Fruit fly (Drosophila melanogaster) whole organism, wandering third instar larva: ENCODE data around the gene CG17786.

Experiments used
- Abd-B ChIP-seq: fragments of >200 bp; optimal IDR thresholded peaks from 2 replicates; lab custom pipeline; 2017; ENCODE audit warnings: missing biosample characterization, missing genetic modification characterization
- CG32264 ChIP-seq: fragments of 200-800 bp; sonication (Bioruptor generic); optimal IDR thresholded peaks from 2 replicates; lab custom pipeline; 2016; ENCODE audit warnings: missing biosample characterization, missing genetic modification characterization
- CG9705 ChIP-seq: fragments of 200-800 bp; sonication (Bioruptor generic); optimal IDR thresholded peaks from 2 replicates; lab custom pipeline; 2018; ENCODE audit warnings: missing biosample characterization, mild to moderate bottlenecking, missing genetic modification characterization
- CrebA ChIP-seq: fragments of 200-800 bp; sonication (Bioruptor generic); optimal IDR thresholded peaks from 2 replicates; lab custom pipeline; 2016; ENCODE audit warnings: missing biosample characterization, mild to moderate bottlenecking, missing genetic modification characterization, borderline replicate concordance
- Dif ChIP-seq: fragments of 200-275, 200-300 bp; sonication (Bioruptor generic); optimal IDR thresholded peaks from 2 replicates; lab custom pipeline; 2018; ENCODE audit warnings: missing biosample characterization, missing genetic modification characterization; ENCODE audit not compliant: partially characterized antibody
- GATAd ChIP-seq: sonication (Bioruptor generic); optimal IDR thresholded peaks from 2 replicates; lab custom pipeline; 2016; ENCODE audit warnings: missing biosample characterization, missing genetic modification characterization
- HLH106 ChIP-seq: fragments of 200-800 bp; optimal IDR thresholded peaks from 3 replicates; lab custom pipeline; 2019; ENCODE audit warnings: missing biosample characterization, mild to moderate bottlenecking, missing genetic modification characterization, moderate library complexity
- Hnf4 ChIP-seq: fragments of 200-800 bp; sonication (Bioruptor generic); optimal IDR thresholded peaks from 2 replicates; lab custom pipeline; 2016; ENCODE audit warnings: missing biosample characterization, mild to moderate bottlenecking, missing genetic modification characterization
- Hr78 ChIP-seq: fragments of >200 bp; optimal IDR thresholded peaks from 2 replicates; lab custom pipeline; 2017; ENCODE audit warnings: missing biosample characterization, missing genetic modification characterization
- Hr83 ChIP-seq: fragments of 200-300 bp; sonication (Bioruptor generic); optimal IDR thresholded peaks from 2 replicates; lab custom pipeline; 2016; ENCODE audit warnings: missing biosample characterization, mild to moderate bottlenecking, missing genetic modification characterization, moderate library complexity; ENCODE audit not compliant: poor library complexity, severe bottlenecking
- Jra ChIP-seq: sonication (Bioruptor generic); optimal IDR thresholded peaks from 2 replicates; lab custom pipeline; 2016; ENCODE audit warnings: missing biosample characterization, missing genetic modification characterization
- Mio ChIP-seq: sonication (Bioruptor generic); optimal IDR thresholded peaks from 2 replicates; lab custom pipeline; 2016; ENCODE audit warnings: missing biosample characterization, missing genetic modification characterization
- Myc ChIP-seq: fragments of >200 bp; optimal IDR thresholded peaks from 2 replicates; lab custom pipeline; 2017
- N ChIP-seq: fragments of >200 bp; optimal IDR thresholded peaks from 2 replicates; lab custom pipeline; 2018; ENCODE audit warnings: missing biosample characterization, missing external identifiers, missing genetic modification characterization
- OdsH ChIP-seq: fragments of 200-800 bp; sonication (Bioruptor generic); optimal IDR thresholded peaks from 2 replicates; lab custom pipeline; 2016; ENCODE audit warnings: missing biosample characterization, mild to moderate bottlenecking, missing genetic modification characterization
- Rel ChIP-seq, 2 experiments: fragments of 200-800 bp; sonication (Bioruptor generic) in 1 of 2; optimal IDR thresholded peaks; 2 replicates in 1 of 2; 3 replicates in 1 of 2; lab custom pipeline; 2016 to 2019; ENCODE audit warnings: mild to moderate bottlenecking in 2 of 2, missing biosample characterization in 2 of 2, missing genetic modification characterization in 2 of 2, moderate library complexity in 1 of 2
- Sp1 ChIP-seq: fragments of 200-800 bp; sonication (Bioruptor generic); optimal IDR thresholded peaks from 3 replicates; lab custom pipeline; 2019; ENCODE audit warnings: missing biosample characterization, mild to moderate bottlenecking, missing genetic modification characterization, moderate library complexity
- Vsx2 ChIP-seq: fragments of 200-300, 225-300 bp; sonication (Bioruptor generic); optimal IDR thresholded peaks from 2 replicates; lab custom pipeline; 2018; ENCODE audit warnings: missing biosample characterization, missing genetic modification characterization; ENCODE audit not compliant: partially characterized antibody
- br ChIP-seq: fragments of 200-800 bp; sonication (Bioruptor generic); optimal IDR thresholded peaks from 2 replicates; lab custom pipeline; 2016; ENCODE audit warnings: missing biosample characterization, missing genetic modification characterization
- brk ChIP-seq: fragments of 200-800 bp; sonication (Bioruptor generic); optimal IDR thresholded peaks from 2 replicates; lab custom pipeline; 2016; ENCODE audit warnings: missing biosample characterization, mild to moderate bottlenecking, missing genetic modification characterization
- dl ChIP-seq, 2 experiments: fragments of 175-275, 200-275 bp in 1 of 2; fragments of 200-275 bp in 1 of 2; sonication (Bioruptor generic); optimal IDR thresholded peaks; lab custom pipeline; 2018; ENCODE audit warnings: mild to moderate bottlenecking in 2 of 2, missing biosample characterization in 2 of 2, missing genetic modification characterization in 2 of 2, moderate library complexity in 2 of 2; ENCODE audit not compliant: partially characterized antibody in 2 of 2, insufficient read depth in 1 of 2
- dmrt93B ChIP-seq: fragments of 200-800 bp; sonication (Bioruptor generic); optimal IDR thresholded peaks from 2 replicates; lab custom pipeline; 2018; ENCODE audit warnings: missing biosample characterization, mild to moderate bottlenecking, missing genetic modification characterization
- dsf ChIP-seq: sonication (Bioruptor generic); optimal IDR thresholded peaks from 2 replicates; lab custom pipeline; 2016; ENCODE audit warnings: missing biosample characterization, missing genetic modification characterization, borderline replicate concordance
- ey ChIP-seq: fragments of 200-800 bp; sonication (Bioruptor generic); optimal IDR thresholded peaks from 2 replicates; lab custom pipeline; 2016; ENCODE audit warnings: missing biosample characterization, missing genetic modification characterization
- foxo ChIP-seq, 2 experiments: fragments of 200-800 bp; sonication (Bioruptor generic); optimal IDR thresholded peaks; 2 replicates in 1 of 2; 3 replicates in 1 of 2; lab custom pipeline; 2016 to 2017; ENCODE audit warnings: missing biosample characterization in 2 of 2, missing genetic modification characterization in 2 of 2
- fru ChIP-seq: fragments of 200-800 bp; sonication (Bioruptor generic); optimal IDR thresholded peaks from 3 replicates; lab custom pipeline; 2016; ENCODE audit warnings: missing biosample characterization, mild to moderate bottlenecking, missing genetic modification characterization
- h ChIP-seq: fragments of 200-800 bp; sonication (Bioruptor generic); optimal IDR thresholded peaks from 3 replicates; lab custom pipeline; 2016; ENCODE audit warnings: missing biosample characterization, mild to moderate bottlenecking, missing genetic modification characterization
- jim ChIP-seq: fragments of 175-275, 200-325 bp; sonication (Bioruptor generic); optimal IDR thresholded peaks from 2 replicates; lab custom pipeline; 2016; ENCODE audit warnings: missing biosample characterization, mild to moderate bottlenecking, missing genetic modification characterization
- lola ChIP-seq: fragments of >200 bp; optimal IDR thresholded peaks from 2 replicates; lab custom pipeline; 2017; ENCODE audit warnings: missing biosample characterization, missing genetic modification characterization
- pan ChIP-seq: fragments of >200 bp; optimal IDR thresholded peaks from 2 replicates; lab custom pipeline; 2017
- psq ChIP-seq: fragments of 200-800 bp; sonication (Bioruptor generic); optimal IDR thresholded peaks from 3 replicates; lab custom pipeline; 2017; ENCODE audit warnings: missing biosample characterization, mild to moderate bottlenecking, missing genetic modification characterization, moderate library complexity
- rgr ChIP-seq: fragments of 200-800 bp; sonication (Bioruptor generic); optimal IDR thresholded peaks from 3 replicates; lab custom pipeline; 2016; ENCODE audit warnings: missing biosample characterization, mild to moderate bottlenecking, missing genetic modification characterization
- sage ChIP-seq: fragments of 200-800 bp; sonication (Bioruptor generic); optimal IDR thresholded peaks from 2 replicates; lab custom pipeline; 2016; ENCODE audit warnings: missing biosample characterization, mild to moderate bottlenecking, missing genetic modification characterization
- sv ChIP-seq: fragments of 200-800 bp; sonication (Bioruptor generic); optimal IDR thresholded peaks from 3 replicates; lab custom pipeline; 2016; ENCODE audit warnings: missing biosample characterization, missing genetic modification characterization
- tai ChIP-seq: sonication (Bioruptor generic); optimal IDR thresholded peaks from 2 replicates; lab custom pipeline; 2016; ENCODE audit warnings: missing biosample characterization, missing genetic modification characterization
- usp ChIP-seq: fragments of >200 bp; optimal IDR thresholded peaks from 2 replicates; lab custom pipeline; 2017; ENCODE audit warnings: missing biosample characterization, missing genetic modification characterization
- woc ChIP-seq: sonication (Bioruptor generic); optimal IDR thresholded peaks from 2 replicates; lab custom pipeline; 2016; ENCODE audit warnings: missing biosample characterization, mild to moderate bottlenecking, missing genetic modification characterization

CG17786 gene

DNA sequence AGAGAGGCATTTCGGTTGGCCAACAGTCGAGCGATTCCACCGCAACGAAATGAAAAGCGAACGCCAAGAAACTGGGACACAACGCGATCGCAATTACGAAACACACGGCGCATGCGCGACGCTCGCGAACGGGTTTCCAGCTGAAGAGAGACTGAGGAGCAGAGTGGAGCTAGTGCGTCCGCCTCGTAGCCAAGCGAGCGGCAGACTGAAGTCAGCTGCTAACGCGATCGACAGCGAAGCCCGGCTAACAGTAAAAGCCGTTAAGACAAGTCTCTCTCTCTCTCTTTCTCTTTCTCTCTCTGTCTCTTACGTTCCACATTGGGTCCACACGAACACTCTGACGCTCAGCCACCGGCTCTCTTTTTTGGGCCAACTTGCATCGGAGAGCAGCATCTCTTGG, at the start of gene CG17786:
Gene CG17786, minus strand, starts transcription at position 154 of the 400 bp plus-strand sequence.
- no peak for TF ChIP-seq Abd-B
- no peak for TF ChIP-seq ey
- peak; percentile 72 for TF ChIP-seq Dif
- TF ChIP-seq N (GFP tag; lab: Kevin White, UChicago), result no peak
- no peak for TF ChIP-seq OdsH (GFP tag; lab: Kevin White, UChicago)
- peak; percentile 1 for TF ChIP-seq psq
- TF ChIP-seq usp (GFP tag; lab: Kevin White, UChicago), result no peak
- TF ChIP-seq sage (GFP tag; lab: Kevin White, UChicago), result no peak
- TF ChIP-seq Rel (GFP tag; optimal IDR thresholded peaks at IDR 0.05; lab: Kevin White, UChicago), result no peak
- TF ChIP-seq Rel (tag; optimal IDR thresholded peaks at IDR 0.05; lab: Kevin White, UChicago), result no peak
- TF ChIP-seq h, result peak; percentile 7
- no peak for TF ChIP-seq Vsx2 (GFP tag; lab: Kevin White, UChicago)
- no peak for TF ChIP-seq rgr (GFP tag; lab: Kevin White, UChicago)
- no peak for TF ChIP-seq tai (GFP tag; lab: Kevin White, UChicago)
- TF ChIP-seq brk, result no peak
- TF ChIP-seq Hnf4 (GFP tag; lab: Kevin White, UChicago), result no peak
- TF ChIP-seq dmrt93B (GFP tag; lab: Kevin White, UChicago), result no peak
- no peak for TF ChIP-seq GATAd (GFP tag; lab: Kevin White, UChicago)
- TF ChIP-seq fru (GFP tag; lab: Kevin White, UChicago), result no peak
- no peak for TF ChIP-seq dsf (GFP tag; lab: Kevin White, UChicago)
- no peak for TF ChIP-seq Mio (GFP tag; lab: Kevin White, UChicago)
- no peak for TF ChIP-seq pan
- no peak for TF ChIP-seq CG9705
- TF ChIP-seq Myc (lab: Kevin White, UChicago), result no peak
- TF ChIP-seq dl (GFP tag; optimal IDR thresholded peaks at IDR 0.05; lab: Kevin White, UChicago; ENCODE audit: insufficient read depth in 1 of 2, partially characterized antibody in 2 of 2), result peak in 1 of 2 experiments; percentile 72
- no peak for TF ChIP-seq foxo (GFP tag; optimal IDR thresholded peaks at IDR 0.05; lab: Kevin White, UChicago)
- peak; percentile 43 for TF ChIP-seq Sp1 (GFP tag; lab: Kevin White, UChicago)
- TF ChIP-seq br, result no peak
- no peak for TF ChIP-seq woc
- TF ChIP-seq, all 38 proteins: peak for 5

DNA sequence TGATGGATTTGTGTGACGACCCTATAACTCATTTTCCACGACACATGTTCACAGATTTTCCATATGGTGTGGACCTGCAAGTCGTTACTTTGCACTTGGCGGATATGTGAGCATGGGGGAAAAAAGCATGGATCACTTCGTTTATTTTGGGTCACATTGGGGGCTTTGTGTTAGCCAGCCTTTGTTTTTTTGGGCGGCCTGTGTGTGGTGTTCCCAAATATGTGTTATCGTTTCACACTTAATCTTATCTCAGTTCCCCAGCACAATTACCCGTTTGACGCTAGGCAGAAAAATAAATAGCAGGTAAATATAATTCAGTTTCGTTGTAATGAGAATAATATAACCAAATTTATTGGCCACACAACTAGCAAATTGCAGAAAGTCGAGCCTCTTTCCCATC, 49.8 kb upstream of the CG17786 start:
- TF ChIP-seq Rel (GFP tag; optimal IDR thresholded peaks at IDR 0.05; lab: Kevin White, UChicago) (no peak), Rel (tag; optimal IDR thresholded peaks at IDR 0.05; lab: Kevin White, UChicago) (peak; percentile 85), fru (GFP tag; lab: Kevin White, UChicago) (no peak)

- TF ChIP-seq CG32264, result no peak
Measured at dm6 chr3R:24267580-24268202, 49.2 kb upstream of the CG17786 start.

dm6 chr3R:24266786-24267579, 48.5 kb upstream of the CG17786 start:
- TF ChIP-seq HLH106 (peak; percentile 92), Rel (GFP tag; optimal IDR thresholded peaks at IDR 0.05; lab: Kevin White, UChicago) (peak; percentile 24), Rel (tag; optimal IDR thresholded peaks at IDR 0.05; lab: Kevin White, UChicago) (peak; percentile 63), CG32264 (no peak), Vsx2 (GFP tag; lab: Kevin White, UChicago) (peak; percentile 91), brk (peak; percentile 49), h (peak; percentile 85), Hr78 (no peak), Myc (lab: Kevin White, UChicago) (no peak), CG9705 (peak; percentile 82), fru (GFP tag; lab: Kevin White, UChicago) (peak; percentile 83), Mio (GFP tag; lab: Kevin White, UChicago) (no peak), sv (GFP tag; lab: Kevin White, UChicago) (no peak), lola (no peak), ey (peak; percentile 68), woc (peak; percentile 81), psq (peak; percentile 82), dmrt93B (GFP tag; lab: Kevin White, UChicago) (peak; percentile 77), jim (GFP tag; lab: Kevin White, UChicago) (no peak), GATAd (GFP tag; lab: Kevin White, UChicago) (no peak), foxo (GFP tag; optimal IDR thresholded peaks at IDR 0.05; lab: Kevin White, UChicago) (peak in 1 of 2 experiments; percentile 88), Abd-B (no peak), br (peak; percentile 80), sage (GFP tag; lab: Kevin White, UChicago) (peak; percentile 43), Hr83 (GFP tag; lab: Kevin White, UChicago) (peak; percentile 30), Hnf4 (GFP tag; lab: Kevin White, UChicago) (peak; percentile 25), Jra (GFP tag; lab: Kevin White, UChicago) (peak; percentile 47), dsf (GFP tag; lab: Kevin White, UChicago) (no peak), CrebA (GFP tag; lab: Kevin White, UChicago) (no peak), OdsH (GFP tag; lab: Kevin White, UChicago) (peak; percentile 87), Dif (peak; percentile 77), pan (no peak), usp (GFP tag; lab: Kevin White, UChicago) (no peak), N (GFP tag; lab: Kevin White, UChicago) (no peak)
